Fruit fly (Drosophila melanogaster): ENCODE results near the gene Gr28b.

Gr28b gene

DNA sequence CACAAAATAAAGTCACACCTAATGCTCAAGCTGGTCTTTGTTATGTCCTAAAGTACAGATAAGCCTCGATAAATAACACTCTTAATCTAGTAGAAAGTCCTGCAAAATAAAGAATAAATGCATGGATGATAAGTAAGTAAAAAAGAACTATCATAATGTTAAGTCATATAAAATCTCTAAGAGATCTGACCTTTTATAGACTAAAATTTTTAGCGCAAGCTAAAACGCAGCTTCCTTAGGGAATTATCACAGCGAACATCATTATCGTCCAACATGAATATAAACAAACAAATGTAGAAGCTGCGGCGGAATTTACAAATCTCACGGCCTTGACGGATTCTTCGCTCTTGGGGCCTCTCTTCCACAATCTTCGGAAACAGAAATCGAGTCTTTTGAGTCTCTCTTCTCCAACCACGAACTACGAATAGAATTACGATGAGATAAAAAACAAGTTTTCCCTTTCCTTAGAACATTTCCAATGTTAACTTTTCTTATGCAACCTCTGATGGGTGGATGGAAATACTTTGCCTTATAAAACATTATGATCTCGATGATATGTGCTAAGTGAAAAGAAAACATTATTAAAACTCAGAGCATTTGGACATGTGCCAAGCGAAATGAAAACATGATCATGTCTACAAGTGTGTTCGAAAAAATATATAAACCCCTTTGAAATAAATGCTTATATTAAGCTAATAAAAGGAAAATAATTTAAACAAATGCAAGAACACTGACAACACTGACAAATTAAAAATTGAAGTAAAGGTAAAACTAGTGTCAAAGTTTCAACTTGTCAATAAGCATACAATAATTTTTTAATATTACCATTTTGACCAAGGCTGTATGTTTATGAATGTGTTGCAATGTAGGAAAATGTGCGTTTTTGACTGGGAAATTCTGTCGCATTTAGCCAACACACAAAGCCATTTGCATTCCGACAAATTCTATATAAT is 32.6 kb upstream of the Gr28b start (continued):
- TF ChIP-seq MTF-1 (GFP tag; optimal IDR thresholded peaks at IDR 0.05; ENCODE audit: borderline replicate concordance) (no peak), CG17186 (GFP tag; optimal IDR thresholded peaks at IDR 0.05) (no peak), cas (GFP tag; IDR thresholded peaks at IDR 0.05) (no peak), Hmr (GFP tag; optimal IDR thresholded peaks at IDR 0.05) (peak; percentile 80), CG3726 (GFP tag; IDR thresholded peaks at IDR 0.05) (no peak), CHES-1-like (GFP tag; optimal IDR thresholded peaks at IDR 0.05) (peak; percentile 34), sima (GFP tag; optimal IDR thresholded peaks at IDR 0.05) (no peak), nmo (GFP tag; optimal IDR thresholded peaks at IDR 0.05) (peak; percentile 19), Ptx1 (GFP tag; IDR thresholded peaks at IDR 0.05) (peak; percentile 26; the same call in 1 of the 2 replicates), gt (GFP tag; IDR thresholded peaks at IDR 0.05) (no peak), gsb (GFP tag; IDR thresholded peaks at IDR 0.05) (no peak), twi (tag; optimal IDR thresholded peaks at IDR 0.05) (no peak), D19A (tag; optimal IDR thresholded peaks at IDR 0.05) (peak; percentile 29), ftz-f1 (GFP tag; optimal IDR thresholded peaks at IDR 0.05) (peak; percentile 70), cwo (GFP tag; optimal IDR thresholded peaks at IDR 0.05) (peak; percentile 4), CG4424 (GFP tag; optimal IDR thresholded peaks at IDR 0.05) (peak; percentile 20), tll (GFP tag; optimal IDR thresholded peaks at IDR 0.05) (no peak), bsh (GFP tag; optimal IDR thresholded peaks at IDR 0.05) (peak in 1 of 2 experiments; percentile 61), HLH54F (GFP tag; optimal IDR thresholded peaks at IDR 0.05) (peak; percentile 18), dysf (GFP tag; IDR thresholded peaks at IDR 0.05) (peak; percentile 79), Atf3 (GFP tag; optimal IDR thresholded peaks at IDR 0.05) (no peak), CTCF (GFP tag; optimal IDR thresholded peaks at IDR 0.05) (no peak), CG17359 (tag; optimal IDR thresholded peaks at IDR 0.05) (peak; percentile 25), CG12391 (tag; optimal IDR thresholded peaks at IDR 0.05) (peak; percentile 56), CG12071 (GFP tag; optimal IDR thresholded peaks at IDR 0.05) (no peak), pan (optimal IDR thresholded peaks at IDR 0.05) (no peak), pan (GFP tag; optimal IDR thresholded peaks at IDR 0.05 in 1 of 2, IDR thresholded peaks at IDR 0.05 in 1 of 2) (no peak), dpn (GFP tag; optimal IDR thresholded peaks at IDR 0.05) (peak in 1 of 2 experiments; percentile 45), zfh1 (GFP tag; IDR thresholded peaks at IDR 0.05) (no peak), CG11695 (GFP tag; IDR thresholded peaks at IDR 0.05) (peak; percentile 46; the same call in 1 of the 3 replicates), CG14667 (GFP tag; IDR thresholded peaks at IDR 0.05) (no peak), Aef1 (GFP tag; IDR thresholded peaks at IDR 0.05) (peak; percentile 50; the same call in 1 of the 3 replicates), Eip74EF (GFP tag; optimal IDR thresholded peaks at IDR 0.05) (no peak), unpg (GFP tag; optimal IDR thresholded peaks at IDR 0.05) (peak; percentile 30), pb (GFP tag; optimal IDR thresholded peaks at IDR 0.05) (no peak), emc (GFP tag; optimal IDR thresholded peaks at IDR 0.05) (no peak), CG10209 (GFP tag; optimal IDR thresholded peaks at IDR 0.05) (peak; percentile 48), ash1 (GFP tag; optimal IDR thresholded peaks at IDR 0.05) (no peak), D19B (GFP tag; optimal IDR thresholded peaks at IDR 0.05) (no peak), CG11093 (GFP tag; IDR thresholded peaks at IDR 0.05) (no peak), tio (GFP tag; optimal IDR thresholded peaks at IDR 0.05) (peak; percentile 38), run (tag; optimal IDR thresholded peaks at IDR 0.05) (peak; percentile 6), CG33213 (GFP tag; optimal IDR thresholded peaks at IDR 0.05) (no peak), scrt (GFP tag; optimal IDR thresholded peaks at IDR 0.05) (no peak), CG32772 (GFP tag; IDR thresholded peaks at IDR 0.05) (no peak), sug (tag; optimal IDR thresholded peaks at IDR 0.05) (peak; percentile 39), CG15073 (GFP tag; optimal IDR thresholded peaks at IDR 0.05) (no peak), CG17912 (GFP tag; optimal IDR thresholded peaks at IDR 0.05) (no peak), fd96Cb (tag; optimal IDR thresholded peaks at IDR 0.05) (peak; percentile 1)
